Worm (Caenorhabditis elegans): ENCODE measurements around the gene F41E7.9.

DNA sequence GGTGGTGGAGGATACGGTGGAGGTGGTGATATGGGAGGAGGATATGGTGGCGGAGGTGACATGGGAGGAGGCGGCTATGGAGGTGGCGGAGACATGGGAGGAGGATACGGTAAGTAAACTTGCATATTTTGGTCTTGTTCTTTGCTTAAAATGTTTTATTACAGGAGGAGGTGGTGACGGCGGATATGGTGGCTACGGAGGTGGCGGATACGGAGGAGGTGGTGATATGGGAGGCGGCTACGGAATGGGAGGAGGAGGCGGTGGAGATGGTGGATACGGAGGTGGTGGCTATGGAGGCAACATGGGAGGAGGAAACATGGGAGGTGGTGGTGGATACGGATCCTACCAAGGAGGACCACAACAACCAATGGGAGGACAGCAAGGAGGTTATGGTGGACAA, 20.8 kb upstream of the F41E7.9 start:
- TF ChIP-seq him-1 (tag; optimal IDR thresholded peaks at IDR 0.05) (no peak), W03F9.2 (tag; optimal IDR thresholded peaks at IDR 0.05) (no peak), dao-5 (tag; optimal IDR thresholded peaks at IDR 0.05) (no peak)
